Worm (Caenorhabditis elegans) whole organism, midembryonic: Measurements from ENCODE around the gene srg-30.

Experiments used
- T22C8.4 ChIP-seq: fragments of 200-800 bp; sonication (Bioruptor generic); IDR thresholded peaks from 2 replicates; pipeline ENCODE4 v1.3.6; 2022; ENCODE audit warnings: missing genetic modification characterization, missing compliant biosample characterization
- cog-1 ChIP-seq: sonication (generic microtip); optimal IDR thresholded peaks from 2 replicates; lab custom pipeline; 2016; ENCODE audit warnings: missing genetic modification characterization, missing compliant biosample characterization
- flt-1 ChIP-seq: fragments of 200-800 bp; sonication (Bioruptor generic); IDR thresholded peaks from 2 replicates; pipeline ENCODE4 v1.3.6; 2022; ENCODE audit warnings: missing genetic modification characterization, missing compliant biosample characterization
- med-1 ChIP-seq: sonication (generic microtip); optimal IDR thresholded peaks from 2 replicates; lab custom pipeline; 2017; ENCODE audit warnings: missing genetic modification characterization, mild to moderate bottlenecking, missing compliant biosample characterization, antibody characterized with exemption, missing genetic modification reagents; ENCODE audit not compliant: insufficient read depth
- ref-1 ChIP-seq: fragments of 200-800 bp; sonication (Bioruptor generic); conservative IDR thresholded peaks from 2 replicates; pipeline ENCODE4 v1.3.6; 2022; ENCODE audit warnings: missing genetic modification reagents, missing genetic modification characterization, missing compliant biosample characterization
- ztf-23 ChIP-seq: fragments of 200-800 bp; sonication (Bioruptor generic); IDR thresholded peaks from 2 replicates; pipeline ENCODE4 v1.3.6; 2022; ENCODE audit warnings: missing genetic modification reagents, missing genetic modification characterization, missing compliant biosample characterization
- ztf-29 ChIP-seq: fragments of 200-800 bp; sonication (Bioruptor generic); IDR thresholded peaks from 2 replicates; pipeline ENCODE4 v1.3.6; 2022; ENCODE audit warnings: missing genetic modification reagents, missing genetic modification characterization, missing compliant biosample characterization

ce11 chrV:6744774-6745173 is 26.6 kb upstream of the srg-30 start, which contains the start of gene T25F10.3:
- TF ChIP-seq ref-1 (GFP tag; lab: Robert Waterston, UW) (no peak), ztf-23 (GFP tag; lab: Robert Waterston, UW) (no peak), flt-1 (no peak), T22C8.4 (GFP tag; lab: Robert Waterston, UW) (no peak), cog-1 (tag; lab: Kevin White, UChicago) (no peak), ztf-29 (GFP tag; lab: Robert Waterston, UW) (no peak), med-1 (GFP tag; lab: Kevin White, UChicago) (no peak)
